Fruit fly (Drosophila melanogaster) ovary, adult (tissue): ENCODE measurements around the gene CG32365.

Experiments
- CG17801 ChIP-seq: fragments of 200-800 bp; optimal IDR thresholded peaks from 2 replicates; lab custom pipeline; 2019; ENCODE audit warnings: missing biosample characterization, mild to moderate bottlenecking, missing genetic modification characterization, moderate library complexity; ENCODE audit not compliant: partially characterized antibody

The CG32365 gene

dm6 chr3L:7868581-7869236, at the start of gene CG32365:
Gene CG32365 (plus strand): TSS chr3L:7869042.
- TF ChIP-seq CG17801 (GFP tag; lab: Kevin White, UChicago) = peak; percentile 64

- no peak for TF ChIP-seq CG17801 (GFP tag; lab: Kevin White, UChicago)
Observed at dm6 chr3L:7820236-7820635, 48.6 kb upstream of the CG32365 start.

dm6 chr3L:7821169-7821568, 47.7 kb upstream of the CG32365 start:
- TF ChIP-seq CG17801 (GFP tag; lab: Kevin White, UChicago) = no peak

dm6 chr3L:7821615-7822574, 46.9 kb upstream of the CG32365 start:
- TF ChIP-seq CG17801 (GFP tag; lab: Kevin White, UChicago) = no peak

dm6 chr3L:7823198-7823597, 45.6 kb upstream of the CG32365 start:
- no peak for TF ChIP-seq CG17801 (GFP tag; lab: Kevin White, UChicago)

- no peak for TF ChIP-seq CG17801 (GFP tag; lab: Kevin White, UChicago)
Observed at dm6 chr3L:7826187-7826586, 42.7 kb upstream of the CG32365 start.

dm6 chr3L:7826727-7827126, 42.1 kb upstream of the CG32365 start:
- TF ChIP-seq CG17801 (GFP tag; lab: Kevin White, UChicago) = peak; percentile 46

- no peak for TF ChIP-seq CG17801 (GFP tag; lab: Kevin White, UChicago)
Observed at dm6 chr3L:7827841-7828501, 40.9 kb upstream of the CG32365 start.

dm6 chr3L:7829609-7830008, 39.2 kb upstream of the CG32365 start:
- no peak for TF ChIP-seq CG17801 (GFP tag; lab: Kevin White, UChicago)

dm6 chr3L:7830890-7831289, 38.0 kb upstream of the CG32365 start:
- no peak for TF ChIP-seq CG17801 (GFP tag; lab: Kevin White, UChicago)

- no peak for TF ChIP-seq CG17801 (GFP tag; lab: Kevin White, UChicago)
Observed at dm6 chr3L:7831891-7832290, 37.0 kb upstream of the CG32365 start.

- TF ChIP-seq CG17801 (GFP tag; lab: Kevin White, UChicago) = peak; percentile 27
Observed at dm6 chr3L:7833278-7833677, 35.6 kb upstream of the CG32365 start.

- no peak for TF ChIP-seq CG17801 (GFP tag; lab: Kevin White, UChicago)
Observed at dm6 chr3L:7833684-7834337, 35.0 kb upstream of the CG32365 start.

- TF ChIP-seq CG17801 (GFP tag; lab: Kevin White, UChicago) = no peak
Observed at dm6 chr3L:7834902-7835781, 33.7 kb upstream of the CG32365 start.
